Fruit fly (Drosophila melanogaster): ENCODE measurements around the gene CG12880.

dm6 chr3R:27643080-27643479 is 42.7 kb upstream of the CG12880 start:
- TF ChIP-seq CG8632 (GFP tag; optimal IDR thresholded peaks at IDR 0.05) (no peak), CG1621 (tag; optimal IDR thresholded peaks at IDR 0.05) (no peak), Gug (GFP tag; IDR thresholded peaks at IDR 0.05) (no peak), net (GFP tag; optimal IDR thresholded peaks at IDR 0.05) (no peak), CG6808 (GFP tag; optimal IDR thresholded peaks at IDR 0.05) (no peak)
